Fruit fly (Drosophila melanogaster) whole organism, adult: ENCODE data around the gene Klc.

Experiments
- cic ChIP-seq: fragments of 200-800 bp; sonication (Bioruptor generic); optimal IDR thresholded peaks from 2 replicates; lab custom pipeline; 2017; ENCODE audit warnings: missing biosample characterization, mild to moderate bottlenecking, missing genetic modification characterization, moderate library complexity
- toe ChIP-seq: fragments of 200-800 bp; sonication (Bioruptor generic); optimal IDR thresholded peaks from 2 replicates; lab custom pipeline; 2016; ENCODE audit warnings: missing biosample characterization, missing genetic modification characterization

- TF ChIP-seq cic (no peak), toe (GFP tag; lab: Kevin White, UChicago) (no peak)
Observed at dm6 chr3L:12727212-12727611, 22.6 kb downstream of the Klc start.
